Fruit fly (Drosophila melanogaster) whole organism, pupa: ENCODE data around the gene Pos.

ENCODE experiments used
- CG10348 ChIP-seq: fragments of 200-800 bp; sonication (Bioruptor generic); IDR thresholded peaks from 2 replicates; pipeline ENCODE4 v1.3.6; 2022; ENCODE audit warnings: missing biosample characterization, missing genetic modification characterization
- CG12605 ChIP-seq: fragments of 200-800 bp; sonication (Bioruptor generic); IDR thresholded peaks from 2 replicates; pipeline ENCODE4 v1.3.6; 2022; ENCODE audit warnings: missing biosample characterization, missing genetic modification characterization
- CG14655 ChIP-seq: fragments of 200-800 bp; sonication (Bioruptor generic); optimal IDR thresholded peaks from 3 replicates; lab custom pipeline; 2017; ENCODE audit warnings: mild to moderate bottlenecking, missing biosample characterization, missing genetic modification reagents, missing genetic modification characterization
- CG17806 ChIP-seq: fragments of 200-800 bp; sonication (Bioruptor generic); optimal IDR thresholded peaks from 2 replicates; lab custom pipeline; 2018; ENCODE audit warnings: missing biosample characterization, mild to moderate bottlenecking, missing genetic modification characterization, moderate library complexity
- CG32121 ChIP-seq: fragments of 200-800 bp; sonication (Bioruptor generic); IDR thresholded peaks from 2 replicates; pipeline ENCODE4 v1.3.6; 2022; ENCODE audit warnings: missing biosample characterization, missing genetic modification characterization
- CG34367 ChIP-seq: fragments of 200-800 bp; sonication (Bioruptor generic); optimal IDR thresholded peaks from 2 replicates; lab custom pipeline; 2018; ENCODE audit warnings: missing biosample characterization, mild to moderate bottlenecking, missing genetic modification characterization
- D1 ChIP-seq: fragments of 200-800 bp; sonication (Bioruptor generic); optimal IDR thresholded peaks from 2 replicates; lab custom pipeline; 2018; ENCODE audit warnings: missing biosample characterization, mild to moderate bottlenecking, missing genetic modification characterization, moderate library complexity
- EcR ChIP-seq: fragments of 200-800 bp; sonication (Bioruptor generic); optimal IDR thresholded peaks from 3 replicates; lab custom pipeline; 2019; ENCODE audit warnings: missing biosample characterization, missing genetic modification characterization, mild to moderate bottlenecking, moderate library complexity, missing genetic modification reagents
- Pif1A ChIP-seq: fragments of 200-800 bp; sonication (Bioruptor generic); optimal IDR thresholded peaks from 3 replicates; lab custom pipeline; 2016; ENCODE audit warnings: missing biosample characterization, missing genetic modification characterization
- Pif1B ChIP-seq: fragments of 200-800 bp; sonication (Bioruptor generic); optimal IDR thresholded peaks from 3 replicates; lab custom pipeline; 2016; ENCODE audit warnings: missing biosample characterization, missing genetic modification characterization
- fd96Ca ChIP-seq: fragments of 200-800 bp; sonication (Bioruptor generic); IDR thresholded peaks from 3 replicates; pipeline ENCODE4 v1.3.6; 2022; ENCODE audit warnings: missing biosample characterization, missing genetic modification characterization

dm6 chr3R:32052504-32052815 lies 14.3 kb downstream of the Pos start:
- TF ChIP-seq fd96Ca (GFP tag; lab: Robert Waterston, UW): no peak
- no peak for TF ChIP-seq CG10348 (GFP tag; lab: Robert Waterston, UW)
- no peak for TF ChIP-seq Pif1B (GFP tag; lab: Kevin White, UChicago)
- TF ChIP-seq EcR: no peak
- TF ChIP-seq CG14655: no peak
- TF ChIP-seq D1 (tag; lab: Kevin White, UChicago): no peak
- no peak for TF ChIP-seq CG32121 (GFP tag; lab: Robert Waterston, UW)
- TF ChIP-seq CG34367 (tag; lab: Kevin White, UChicago): no peak
- TF ChIP-seq CG12605 (GFP tag; lab: Robert Waterston, UW): no peak
- no peak for TF ChIP-seq Pif1A (GFP tag; lab: Kevin White, UChicago)
- no peak for TF ChIP-seq CG17806 (tag; lab: Kevin White, UChicago)
